Worm (Caenorhabditis elegans): ENCODE results near the gene cpsf-3.

The cpsf-3 gene

ce11 chrIV:13272494-13272893 is 10.2 kb downstream of the cpsf-3 start, which contains the start of gene unc-26:
Gene unc-26, minus strand, starts transcription at chrIV:13272516.
- TF ChIP-seq hmg-1.2 (GFP tag; IDR thresholded peaks at IDR 0.05) (peak; percentile 93), gei-17 (GFP tag; optimal IDR thresholded peaks at IDR 0.05) (no peak)

ce11 chrIV:13268385-13268784 is 14.3 kb downstream of the cpsf-3 start:
- TF ChIP-seq attf-6 (GFP tag; IDR thresholded peaks at IDR 0.05): no peak
- TF ChIP-seq F22D6.2 (tag; optimal IDR thresholded peaks at IDR 0.05): no peak
- TF ChIP-seq lin-35 (GFP tag; optimal IDR thresholded peaks at IDR 0.05): no peak
- TF ChIP-seq K11D2.4 (GFP tag; IDR thresholded peaks at IDR 0.05): no peak
- TF ChIP-seq F49E8.2 (tag; optimal IDR thresholded peaks at IDR 0.05; ENCODE audit: insufficient read depth): no peak
- no peak for TF ChIP-seq T26A5.8 (tag; optimal IDR thresholded peaks at IDR 0.05)
- TF ChIP-seq sea-2 (GFP tag; IDR thresholded peaks at IDR 0.05): no peak
- no peak for TF ChIP-seq ztf-3 (GFP tag; optimal IDR thresholded peaks at IDR 0.05)
- no peak for TF ChIP-seq efl-1 (GFP tag; optimal IDR thresholded peaks at IDR 0.05)
- TF ChIP-seq unc-130 (GFP tag; optimal IDR thresholded peaks at IDR 0.05): no peak

ce11 chrIV:13262849-13263248 is 19.8 kb downstream of the cpsf-3 start:
- TF ChIP-seq mcd-1 (GFP tag; IDR thresholded peaks at IDR 0.05) (peak; percentile 62), hmg-1.2 (GFP tag; IDR thresholded peaks at IDR 0.05) (peak; percentile 70), aptf-3 (GFP tag; IDR thresholded peaks at IDR 0.05) (0 out of 2 replicates have a peak, but pooled peaks have one; percentile 25)

ce11 chrIV:13261778-13262177 is 20.9 kb downstream of the cpsf-3 start:
- TF ChIP-seq ceh-40 (GFP tag; IDR thresholded peaks at IDR 0.05) (no peak), lir-1 (GFP tag; conservative IDR thresholded peaks at IDR 0.05) (no peak), cebp-2 (GFP tag; IDR thresholded peaks at IDR 0.05) (0 out of 2 replicates have a peak, but pooled peaks have one; percentile 62), attf-3 (GFP tag; conservative IDR thresholded peaks at IDR 0.05) (no peak), zfh-2 (GFP tag; conservative IDR thresholded peaks at IDR 0.05) (peak; percentile 73)

ce11 chrIV:13258872-13259271 is 23.8 kb downstream of the cpsf-3 start, which contains the start of gene JC8.16:
Gene JC8.16, plus strand, starts transcription at chrIV:13259172.
- TF ChIP-seq ztf-3 (GFP tag; optimal IDR thresholded peaks at IDR 0.05) (no peak), F57A8.1 (GFP tag; optimal IDR thresholded peaks at IDR 0.05) (no peak), ztf-6 (GFP tag; IDR thresholded peaks at IDR 0.05) (no peak), hmg-1.2 (GFP tag; IDR thresholded peaks at IDR 0.05) (no peak), nhr-90 (tag; optimal IDR thresholded peaks at IDR 0.05) (no peak), cebp-2 (GFP tag; IDR thresholded peaks at IDR 0.05) (no peak)

- TF ChIP-seq sptf-2 (GFP tag; optimal IDR thresholded peaks at IDR 0.05) (no peak), nfyb-1 (GFP tag; IDR thresholded peaks at IDR 0.05) (no peak), F22D6.2 (tag; optimal IDR thresholded peaks at IDR 0.05) (no peak), dox-1 (GFP tag; IDR thresholded peaks at IDR 0.05) (no peak), unc-62 (GFP tag; optimal IDR thresholded peaks at IDR 0.05) (no peak), B0019.2 (GFP tag; conservative IDR thresholded peaks at IDR 0.05) (no peak), cebp-1 (GFP tag; IDR thresholded peaks at IDR 0.05) (no peak), cebp-1 (tag; optimal IDR thresholded peaks at IDR 0.05) (no peak), ekl-4 (GFP tag; IDR thresholded peaks at IDR 0.05) (no peak), lin-26 (GFP tag; IDR thresholded peaks at IDR 0.05) (no peak), hmg-1.2 (GFP tag; IDR thresholded peaks at IDR 0.05) (no peak), madf-8 (GFP tag; conservative IDR thresholded peaks at IDR 0.05) (no peak), ztf-22 (GFP tag; optimal IDR thresholded peaks at IDR 0.05) (no peak), ceh-27 (GFP tag; optimal IDR thresholded peaks at IDR 0.05) (no peak), hlh-12 (tag; optimal IDR thresholded peaks at IDR 0.05) (no peak), madf-10 (tag; optimal IDR thresholded peaks at IDR 0.05) (no peak), ceh-100 (GFP tag; IDR thresholded peaks at IDR 0.05) (no peak), F49E8.2 (tag; optimal IDR thresholded peaks at IDR 0.05; ENCODE audit: insufficient read depth) (no peak)
These were observed 26.8 kb downstream of the cpsf-3 start, which contains the start of gene bus-12 for ce11 chrIV:13255886-13256285. Gene bus-12, plus strand, starts transcription at chrIV:13256186.
